Fruit fly (Drosophila melanogaster) whole organism, prepupa: Measurements from ENCODE around the gene CG32199.

ENCODE experiments used
- Blimp-1 ChIP-seq: fragments of 200-800 bp; sonication (Bioruptor generic); optimal IDR thresholded peaks from 3 replicates; lab custom pipeline; 2017; ENCODE audit warnings: missing biosample characterization, missing genetic modification characterization, mild to moderate bottlenecking, moderate library complexity, missing genetic modification reagents
- CG10669 ChIP-seq: fragments of 200-800 bp; sonication (Bioruptor generic); optimal IDR thresholded peaks from 3 replicates; lab custom pipeline; 2018; ENCODE audit warnings: missing biosample characterization, mild to moderate bottlenecking, missing genetic modification characterization, moderate library complexity
- CG15336 ChIP-seq: fragments of 200-800 bp; sonication (Bioruptor generic); IDR thresholded peaks from 2 replicates; pipeline ENCODE4 v1.3.6; 2022; ENCODE audit warnings: missing biosample characterization, missing genetic modification characterization
- CG1621 ChIP-seq: fragments of 200-800 bp; sonication (Bioruptor generic); optimal IDR thresholded peaks from 3 replicates; lab custom pipeline; 2018; ENCODE audit warnings: missing biosample characterization, mild to moderate bottlenecking, missing genetic modification characterization
- CG16779 ChIP-seq: fragments of 200-800 bp; sonication (Bioruptor generic); optimal IDR thresholded peaks from 3 replicates; lab custom pipeline; 2017; ENCODE audit warnings: missing biosample characterization, mild to moderate bottlenecking, missing genetic modification characterization
- CG32006 ChIP-seq: fragments of 200-800 bp; sonication (Bioruptor generic); optimal IDR thresholded peaks from 3 replicates; lab custom pipeline; 2017; ENCODE audit warnings: missing biosample characterization, mild to moderate bottlenecking, missing genetic modification characterization
- CG34406 ChIP-seq: fragments of 200-800 bp; sonication (Bioruptor generic); optimal IDR thresholded peaks from 3 replicates; lab custom pipeline; 2016; ENCODE audit warnings: missing biosample characterization, missing genetic modification characterization
- CG4318 ChIP-seq: fragments of 200-800 bp; sonication (Bioruptor generic); optimal IDR thresholded peaks from 3 replicates; lab custom pipeline; 2017; ENCODE audit warnings: missing biosample characterization, mild to moderate bottlenecking, missing genetic modification characterization
- CG6163 ChIP-seq: fragments of 200-800 bp; sonication (Bioruptor generic); IDR thresholded peaks from 3 replicates; pipeline ENCODE4 v1.3.6; 2022; ENCODE audit warnings: missing biosample characterization, missing genetic modification characterization
- CG6276 ChIP-seq: fragments of 200-800 bp; sonication (Bioruptor generic); optimal IDR thresholded peaks from 2 replicates; lab custom pipeline; 2017; ENCODE audit warnings: missing biosample characterization, mild to moderate bottlenecking, missing genetic modification characterization
- CG6792 ChIP-seq: fragments of 200-800 bp; sonication (Bioruptor generic); optimal IDR thresholded peaks from 3 replicates; lab custom pipeline; 2016; ENCODE audit warnings: missing biosample characterization, missing genetic modification characterization
- CG6808 ChIP-seq: fragments of 200-800 bp; sonication (Bioruptor generic); optimal IDR thresholded peaks from 3 replicates; lab custom pipeline; 2017; ENCODE audit warnings: missing biosample characterization, missing genetic modification characterization, mild to moderate bottlenecking, moderate library complexity, missing genetic modification reagents
- CG6854 ChIP-seq: fragments of 200-800 bp; sonication (Bioruptor generic); optimal IDR thresholded peaks from 2 replicates; lab custom pipeline; 2017; ENCODE audit warnings: missing biosample characterization, mild to moderate bottlenecking, missing genetic modification characterization
- CG8119 ChIP-seq: fragments of 200-800 bp; sonication (Bioruptor generic); IDR thresholded peaks from 3 replicates; pipeline ENCODE4 v1.3.6; 2022; ENCODE audit warnings: missing biosample characterization, missing genetic modification characterization
- CG8319 ChIP-seq: fragments of 200-800 bp; sonication (Bioruptor generic); optimal IDR thresholded peaks from 3 replicates; lab custom pipeline; 2016; ENCODE audit warnings: missing biosample characterization, missing genetic modification characterization
- Eip78C ChIP-seq: fragments of 200-800 bp; sonication (Bioruptor generic); peaks from one replicate; lab custom pipeline; 2016; ENCODE audit warnings: missing biosample characterization, missing genetic modification characterization
- Eip93F ChIP-seq: fragments of 200-800 bp; sonication (Bioruptor generic); optimal IDR thresholded peaks from 2 replicates; lab custom pipeline; 2016; ENCODE audit warnings: missing biosample characterization, mild to moderate bottlenecking, missing genetic modification characterization
- Ets21C ChIP-seq: fragments of 200-800 bp; sonication (Bioruptor generic); optimal IDR thresholded peaks from 3 replicates; lab custom pipeline; 2016; ENCODE audit warnings: missing biosample characterization, missing genetic modification characterization
- Ets96B ChIP-seq: fragments of 200-800 bp; optimal IDR thresholded peaks from 2 replicates; lab custom pipeline; 2019; ENCODE audit warnings: missing biosample characterization, mild to moderate bottlenecking, missing genetic modification characterization, moderate library complexity
- Gug ChIP-seq: fragments of 200-800 bp; sonication (Bioruptor generic); IDR thresholded peaks from 2 replicates; pipeline ENCODE4 v1.3.6; 2022; ENCODE audit warnings: missing biosample characterization, missing genetic modification characterization
- Hr39 ChIP-seq: fragments of 200-800 bp; sonication (Bioruptor generic); optimal IDR thresholded peaks from 2 replicates; lab custom pipeline; 2016; ENCODE audit warnings: missing biosample characterization, missing genetic modification characterization
- Hr4 ChIP-seq: fragments of 200-800 bp; sonication (Bioruptor generic); optimal IDR thresholded peaks from 3 replicates; lab custom pipeline; 2016; ENCODE audit warnings: missing biosample characterization, missing genetic modification characterization
- OdsH ChIP-seq: fragments of 200-800 bp; sonication (Bioruptor generic); optimal IDR thresholded peaks from 3 replicates; lab custom pipeline; 2016; ENCODE audit warnings: missing biosample characterization, missing genetic modification characterization
- Smox ChIP-seq: fragments of 200-800 bp; sonication (Bioruptor generic); optimal IDR thresholded peaks from 3 replicates; lab custom pipeline; 2016; ENCODE audit warnings: missing biosample characterization, missing genetic modification characterization
- Sox14 ChIP-seq: fragments of 200-800 bp; sonication (Bioruptor generic); optimal IDR thresholded peaks from 3 replicates; lab custom pipeline; 2016; ENCODE audit warnings: missing biosample characterization, missing genetic modification characterization
- achi ChIP-seq: fragments of 200-800 bp; sonication (Bioruptor generic); optimal IDR thresholded peaks from 3 replicates; lab custom pipeline; 2016; ENCODE audit warnings: missing biosample characterization, missing genetic modification characterization
- dac ChIP-seq: fragments of 200-800 bp; sonication (Bioruptor generic); optimal IDR thresholded peaks from 2 replicates; lab custom pipeline; 2017; ENCODE audit warnings: missing biosample characterization, mild to moderate bottlenecking, missing genetic modification characterization
- dsx ChIP-seq: fragments of 200-800 bp; optimal IDR thresholded peaks from 3 replicates; lab custom pipeline; 2019; ENCODE audit warnings: missing biosample characterization, mild to moderate bottlenecking, missing genetic modification characterization, moderate library complexity; ENCODE audit not compliant: poor library complexity, severe bottlenecking
- eg ChIP-seq: fragments of 200-800 bp; sonication (Bioruptor generic); IDR thresholded peaks from 3 replicates; pipeline ENCODE4 v1.3.6; 2022; ENCODE audit warnings: missing biosample characterization, missing genetic modification characterization
- fd59A ChIP-seq: fragments of 200-800 bp; sonication (Bioruptor generic); optimal IDR thresholded peaks from 2 replicates; lab custom pipeline; 2017; ENCODE audit warnings: missing biosample characterization, mild to moderate bottlenecking, missing genetic modification characterization, missing genetic modification reagents
- fkh ChIP-seq: fragments of 200-800 bp; sonication (Bioruptor generic); optimal IDR thresholded peaks from 3 replicates; lab custom pipeline; 2017; ENCODE audit warnings: missing biosample characterization, mild to moderate bottlenecking, missing genetic modification characterization, moderate library complexity
- pdm3 ChIP-seq: fragments of 200-800 bp; sonication (Bioruptor generic); optimal IDR thresholded peaks from 3 replicates; lab custom pipeline; 2016; ENCODE audit warnings: missing biosample characterization, missing genetic modification characterization
- salr ChIP-seq, 2 experiments: fragments of 200-800 bp; sonication (Bioruptor generic); optimal IDR thresholded peaks; 3 replicates each; lab custom pipeline; 2016 to 2018; ENCODE audit warnings: missing biosample characterization in 2 of 2, missing genetic modification characterization in 2 of 2, mild to moderate bottlenecking in 1 of 2
- ss ChIP-seq, 2 experiments: fragments of 200-800 bp; sonication (Bioruptor generic); optimal IDR thresholded peaks; 2 replicates in 1 of 2; 3 replicates in 1 of 2; lab custom pipeline; 2017 to 2018; ENCODE audit warnings: mild to moderate bottlenecking in 2 of 2, missing biosample characterization in 2 of 2, missing genetic modification characterization in 2 of 2, moderate library complexity in 1 of 2
- svp ChIP-seq: fragments of 200-800 bp; sonication (Bioruptor generic); peaks from one replicate; lab custom pipeline; 2016; ENCODE audit warnings: missing biosample characterization, missing genetic modification characterization
- vri ChIP-seq: fragments of 200-800 bp; sonication (Bioruptor generic); optimal IDR thresholded peaks from 3 replicates; lab custom pipeline; 2016; ENCODE audit warnings: missing biosample characterization, mild to moderate bottlenecking, missing genetic modification characterization

CG32199 gene

DNA sequence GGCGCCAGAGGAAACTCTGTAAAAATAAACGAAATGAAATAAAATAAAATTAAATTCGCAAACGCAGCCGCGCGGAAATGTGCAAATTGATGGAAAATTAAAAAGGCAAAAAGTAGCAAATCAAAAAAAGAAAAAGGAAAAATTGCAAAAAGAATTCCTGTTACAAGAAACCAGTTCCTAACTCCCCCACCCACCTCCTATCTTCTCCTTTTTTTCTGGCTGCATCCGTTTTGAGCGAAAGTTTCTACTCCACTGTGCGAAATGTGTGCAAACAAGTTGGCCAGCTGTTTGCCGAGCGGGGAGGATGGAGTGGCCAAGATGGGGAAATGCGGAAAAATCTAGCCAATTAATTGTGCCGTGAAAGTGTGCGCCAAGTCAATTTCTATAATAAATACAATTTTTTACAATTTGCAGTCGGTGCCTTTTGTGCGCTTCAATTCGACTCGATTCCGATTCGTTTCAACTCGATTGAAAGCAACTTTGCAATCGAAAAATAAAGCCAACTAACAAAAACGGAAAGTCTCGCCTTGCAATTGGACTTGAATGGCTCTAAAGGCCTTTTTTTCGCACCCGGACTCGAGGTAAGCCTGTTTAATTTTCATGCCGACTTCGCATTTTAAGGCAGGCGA, 14.9 kb downstream of the CG32199 start (continued):
- TF ChIP-seq Eip93F (GFP tag; lab: Kevin White, UChicago) (no peak), CG6792 (GFP tag; lab: Kevin White, UChicago) (no peak), dac (GFP tag; lab: Kevin White, UChicago) (no peak), Eip78C (peak; percentile 41), pdm3 (peak; percentile 14), Sox14 (no peak), CG8319 (GFP tag; lab: Kevin White, UChicago) (no peak), fd59A (no peak), Smox (peak; percentile 27), Blimp-1 (GFP tag; lab: Kevin White, UChicago) (peak; percentile 74), CG6163 (GFP tag; lab: Robert Waterston, UW) (peak; percentile 43; the same call in 2 of the 3 replicates), fkh (GFP tag; lab: Kevin White, UChicago) (no peak), CG8119 (GFP tag; lab: Robert Waterston, UW) (peak; percentile 58; the same call in 2 of the 3 replicates), vri (GFP tag; lab: Kevin White, UChicago) (no peak), Hr39 (no peak), Ets21C (no peak), CG6808 (GFP tag; lab: Kevin White, UChicago) (no peak), Ets96B (tag; lab: Kevin White, UChicago) (no peak), eg (GFP tag; lab: Robert Waterston, UW) (peak; percentile 71), Gug (GFP tag; lab: Robert Waterston, UW) (no peak), CG34406 (GFP tag; lab: Kevin White, UChicago) (peak; percentile 20), CG16779 (tag; lab: Kevin White, UChicago) (no peak)

DNA sequence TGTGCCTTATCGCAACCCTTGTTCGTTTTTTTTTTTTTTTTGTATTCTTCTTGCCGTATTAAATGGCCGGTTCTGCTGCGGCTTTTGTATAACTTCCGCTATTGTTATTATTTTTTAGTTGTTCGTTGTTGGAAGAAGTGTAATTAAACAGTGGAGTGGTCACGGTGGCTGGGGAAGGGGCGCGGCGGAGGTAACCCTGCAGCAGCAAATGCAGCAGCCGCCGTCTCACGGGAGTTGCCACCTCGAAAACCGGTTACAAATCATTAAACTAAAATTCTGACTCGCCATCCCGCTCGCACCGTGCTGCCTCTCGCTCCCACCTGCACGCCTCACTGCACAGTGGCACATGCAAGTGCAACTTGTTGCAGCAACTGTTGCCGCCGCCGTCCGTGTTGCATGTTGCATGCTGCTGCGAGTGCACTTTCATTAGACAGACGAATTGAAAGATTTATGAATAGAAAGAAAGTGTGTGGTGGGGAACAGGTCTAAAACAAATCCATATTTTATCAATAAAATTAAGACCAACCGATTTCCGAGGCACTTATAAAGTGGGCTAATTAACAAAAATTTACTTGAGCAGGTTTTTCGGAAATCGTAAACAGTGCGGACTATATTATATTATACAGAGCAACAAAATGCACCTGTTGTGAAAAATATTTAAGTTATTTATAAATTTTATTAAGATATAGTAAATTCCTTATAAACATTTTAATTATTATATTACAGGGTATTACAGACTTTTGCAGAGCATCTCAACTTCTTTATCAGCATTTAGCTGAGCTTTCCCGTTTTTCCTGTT, 16.2 kb downstream of the CG32199 start:
- peak; percentile 51 for TF ChIP-seq CG4318 (GFP tag; lab: Kevin White, UChicago)
- peak; percentile 26; the same call in 1 of the 2 replicates for TF ChIP-seq CG15336
- TF ChIP-seq dsx (GFP tag; lab: Kevin White, UChicago): peak; percentile 36
- no peak for TF ChIP-seq OdsH
- TF ChIP-seq Hr4 (GFP tag; lab: Kevin White, UChicago): peak; percentile 51
- no peak for TF ChIP-seq fd59A
- TF ChIP-seq CG6854 (GFP tag; lab: Kevin White, UChicago): no peak
- TF ChIP-seq svp (GFP tag; lab: Kevin White, UChicago): peak; percentile 30
- no peak for TF ChIP-seq achi (GFP tag; lab: Kevin White, UChicago)
- TF ChIP-seq CG6276 (GFP tag; lab: Kevin White, UChicago): peak; percentile 74
- TF ChIP-seq Eip78C: peak; percentile 67
- TF ChIP-seq CG6808 (GFP tag; lab: Kevin White, UChicago): peak; percentile 15
- peak in 1 of 2 experiments; percentile 68 for TF ChIP-seq salr (GFP tag; optimal IDR thresholded peaks at IDR 0.05; lab: Kevin White, UChicago)
- TF ChIP-seq CG10669 (GFP tag; lab: Kevin White, UChicago): no peak
- peak; percentile 1 for TF ChIP-seq CG1621 (tag; lab: Kevin White, UChicago)
- TF ChIP-seq CG6163 (GFP tag; lab: Robert Waterston, UW): 0 out of 3 replicates have a peak, but pooled peaks have one; percentile 16
- peak; percentile 82 for TF ChIP-seq CG32006 (GFP tag; lab: Kevin White, UChicago)
- TF ChIP-seq CG8119 (GFP tag; lab: Robert Waterston, UW): peak; percentile 68; the same call in 2 of the 3 replicates
- no peak for TF ChIP-seq pdm3
- peak; percentile 26 for TF ChIP-seq dac (GFP tag; lab: Kevin White, UChicago)
- peak; percentile 58 to 69 for TF ChIP-seq ss (GFP tag; optimal IDR thresholded peaks at IDR 0.05; lab: Kevin White, UChicago)
